Fruit fly (Drosophila melanogaster) Kc167 (cell line): Measurements from ENCODE around the gene Mccc1.

Source experiments
- Myc ChIP-seq: fragments of >200 bp; optimal IDR thresholded peaks from 2 replicates; lab custom pipeline; 2017; ENCODE audit warnings: missing external identifiers
- Sin3A ChIP-seq: fragments of >200 bp; optimal IDR thresholded peaks from 2 replicates; lab custom pipeline; 2018; ENCODE audit warnings: missing external identifiers
- h ChIP-seq: fragments of >200 bp; optimal IDR thresholded peaks from 3 replicates; lab custom pipeline; 2018; ENCODE audit warnings: missing external identifiers
- insv ChIP-seq: fragments of >200 bp; optimal IDR thresholded peaks from 3 replicates; lab custom pipeline; 2018; ENCODE audit warnings: missing external identifiers
- psq ChIP-seq: fragments of >200 bp; optimal IDR thresholded peaks from 2 replicates; lab custom pipeline; 2017; ENCODE audit warnings: missing external identifiers
- ttk ChIP-seq: sonication (Bioruptor generic); optimal IDR thresholded peaks from 2 replicates; lab custom pipeline; 2017; ENCODE audit warnings: missing external identifiers

Gene Mccc1

DNA sequence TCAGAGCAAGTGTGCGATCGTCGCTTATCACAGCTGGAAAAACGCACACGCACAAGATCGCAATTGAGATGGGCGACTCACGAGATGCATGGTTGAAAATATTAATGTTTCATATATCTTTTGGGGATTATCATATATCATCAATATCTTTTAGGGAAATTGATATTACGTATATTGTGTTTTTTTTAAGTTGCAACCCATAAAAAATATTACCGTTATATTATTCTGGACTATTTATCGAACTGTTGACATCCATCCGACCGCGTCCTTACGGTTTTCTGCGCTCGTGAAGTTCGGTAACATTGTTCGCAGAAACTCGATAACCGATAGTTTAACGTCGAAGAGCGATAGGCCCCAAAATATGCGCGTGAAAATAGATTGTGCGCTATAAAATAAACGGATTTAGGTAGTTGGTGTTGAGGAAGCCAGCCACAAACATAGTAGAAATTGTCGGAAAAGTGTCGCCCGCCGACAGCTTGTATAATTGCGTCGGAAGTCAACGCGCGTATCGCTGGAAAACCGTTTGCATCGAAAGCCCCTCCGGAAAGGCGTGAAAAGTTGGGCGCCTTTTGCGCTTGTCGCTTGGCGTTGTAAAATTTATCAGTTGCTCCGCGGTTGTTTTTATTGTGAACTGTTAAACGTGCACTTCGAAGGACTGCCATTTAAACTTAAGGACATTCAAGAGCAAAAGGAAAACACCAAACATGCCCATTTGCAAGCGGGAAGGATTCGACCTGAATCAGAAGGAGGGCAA lies at the start of gene Mccc1, which contains the start of gene Acf:
Mccc1 (minus strand) TSS at position 244 of the 754 bp plus-strand sequence.
Acf (plus strand) TSS at position 318 of the 754 bp plus-strand sequence.
- no peak for TF ChIP-seq Sin3A (lab: Kevin White, UChicago)
- no peak for TF ChIP-seq psq (lab: Kevin White, UChicago)
- TF ChIP-seq h (lab: Kevin White, UChicago), result no peak
- no peak for TF ChIP-seq Myc (lab: Kevin White, UChicago)
- no peak for TF ChIP-seq insv
- TF ChIP-seq ttk (lab: Kevin White, UChicago), result no peak

DNA sequence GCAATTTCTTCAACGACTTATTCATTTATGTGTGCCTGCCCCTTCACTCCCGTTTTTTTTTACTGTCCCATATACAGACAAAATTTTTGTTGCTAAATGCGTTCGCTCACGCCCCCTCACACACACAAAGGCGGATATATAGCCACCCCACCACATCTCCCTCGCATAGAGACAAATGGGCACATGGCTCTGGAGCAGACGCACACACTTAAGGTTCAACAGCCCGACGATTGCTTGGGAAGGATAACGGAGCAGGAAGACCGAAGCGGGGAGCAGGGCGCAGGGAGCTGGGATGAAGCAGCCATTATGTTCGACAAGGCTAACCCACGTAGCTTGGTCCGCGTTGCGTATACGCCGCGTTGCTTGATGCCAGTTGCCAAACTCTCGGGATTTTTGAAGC lies 32.7 kb upstream of the Mccc1 start:
- no peak for TF ChIP-seq insv
- TF ChIP-seq Myc (lab: Kevin White, UChicago), result no peak
- no peak for TF ChIP-seq psq (lab: Kevin White, UChicago)
- no peak for TF ChIP-seq h (lab: Kevin White, UChicago)
- TF ChIP-seq Sin3A (lab: Kevin White, UChicago), result no peak
- TF ChIP-seq ttk (lab: Kevin White, UChicago), result no peak

DNA sequence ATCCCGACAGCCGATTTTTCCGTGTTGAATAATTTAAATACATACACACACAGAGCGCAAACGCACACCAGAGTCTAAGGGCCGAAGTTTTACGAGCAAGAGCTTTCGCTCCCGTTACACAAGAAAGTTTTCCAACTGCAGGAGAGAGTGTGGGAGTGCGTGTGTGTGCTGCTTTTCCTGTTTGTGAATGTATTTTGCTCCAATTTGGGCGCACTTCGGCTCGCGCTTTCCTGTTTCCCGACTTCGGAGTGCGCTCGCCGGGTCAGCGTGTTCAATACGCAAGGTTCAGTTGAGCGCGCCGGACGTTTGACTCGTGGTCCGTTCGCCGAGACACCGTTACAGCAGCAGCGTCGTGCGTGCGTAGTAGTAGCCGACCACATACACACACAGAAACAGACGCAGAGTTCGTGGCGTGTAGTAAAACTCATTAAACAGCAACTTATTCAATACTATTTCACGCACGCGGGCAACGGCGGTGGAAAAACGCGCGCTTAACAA lies 31.9 kb upstream of the Mccc1 start:
- TF ChIP-seq h (lab: Kevin White, UChicago) (no peak), Myc (lab: Kevin White, UChicago) (no peak), Sin3A (lab: Kevin White, UChicago) (no peak), psq (lab: Kevin White, UChicago) (no peak)

DNA sequence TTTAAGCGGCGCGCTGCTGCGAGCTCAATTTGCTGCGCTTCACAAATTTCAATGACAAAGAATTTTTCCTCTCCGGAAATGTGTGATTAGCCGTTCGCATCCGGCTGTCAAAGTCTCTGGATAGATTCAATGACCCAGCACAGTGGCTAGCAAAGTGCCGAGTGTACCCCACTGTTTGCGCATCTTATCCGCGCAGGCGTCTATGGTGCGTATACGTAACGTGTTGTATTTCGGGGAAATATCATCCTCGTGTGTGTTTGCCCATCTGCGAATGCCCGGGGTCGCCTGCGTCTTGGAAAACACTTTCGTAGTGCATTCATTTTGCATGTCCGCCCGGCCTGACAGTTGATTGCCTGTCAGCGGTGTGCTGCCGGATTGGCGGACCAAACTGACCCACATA lies 30.5 kb upstream of the Mccc1 start:
- no peak for TF ChIP-seq Sin3A (lab: Kevin White, UChicago)
- no peak for TF ChIP-seq insv
- no peak for TF ChIP-seq Myc (lab: Kevin White, UChicago)
- TF ChIP-seq h (lab: Kevin White, UChicago), result no peak
- TF ChIP-seq psq (lab: Kevin White, UChicago), result no peak
- TF ChIP-seq ttk (lab: Kevin White, UChicago), result no peak

DNA sequence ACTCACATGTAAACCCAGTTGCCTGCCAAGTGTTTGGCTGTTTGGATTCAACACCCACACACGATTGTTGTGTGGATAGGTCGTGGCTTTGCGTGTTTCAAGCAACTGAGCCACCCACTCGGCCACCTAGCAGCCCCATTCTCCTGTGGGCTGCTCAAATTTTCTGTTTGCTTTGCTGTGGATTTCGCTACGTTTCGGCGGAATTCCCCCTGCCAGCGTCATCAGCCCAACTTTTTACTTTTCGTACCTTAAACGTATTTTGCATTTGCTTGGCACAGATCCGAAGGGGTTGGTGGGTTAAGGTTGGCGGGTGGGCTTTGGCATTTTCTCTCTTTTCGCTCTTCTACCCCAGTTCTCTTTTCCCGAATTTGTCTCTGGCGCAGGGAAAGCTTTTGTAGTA lies 28.8 kb upstream of the Mccc1 start:
- TF ChIP-seq h (lab: Kevin White, UChicago), result no peak
- no peak for TF ChIP-seq psq (lab: Kevin White, UChicago)
- TF ChIP-seq insv, result no peak
- TF ChIP-seq Myc (lab: Kevin White, UChicago), result no peak
- no peak for TF ChIP-seq Sin3A (lab: Kevin White, UChicago)
- TF ChIP-seq ttk (lab: Kevin White, UChicago), result no peak

DNA sequence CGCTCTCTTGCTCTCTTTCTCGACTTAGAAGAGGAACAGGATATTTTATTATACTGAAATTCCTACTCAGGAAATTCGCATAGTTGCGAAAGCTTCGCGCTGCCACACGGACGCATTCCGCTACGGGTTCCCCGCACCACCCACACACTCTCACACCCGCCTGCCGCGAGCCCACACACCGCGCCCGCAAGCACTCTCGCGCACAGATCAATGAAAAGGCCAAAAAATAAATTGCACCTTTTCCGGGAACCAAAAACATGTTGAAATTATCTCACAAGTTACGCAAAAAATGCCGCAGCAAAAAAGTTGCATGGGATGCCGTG lies 19.2 kb upstream of the Mccc1 start:
- no peak for TF ChIP-seq ttk (lab: Kevin White, UChicago)
- TF ChIP-seq Myc (lab: Kevin White, UChicago), result no peak

DNA sequence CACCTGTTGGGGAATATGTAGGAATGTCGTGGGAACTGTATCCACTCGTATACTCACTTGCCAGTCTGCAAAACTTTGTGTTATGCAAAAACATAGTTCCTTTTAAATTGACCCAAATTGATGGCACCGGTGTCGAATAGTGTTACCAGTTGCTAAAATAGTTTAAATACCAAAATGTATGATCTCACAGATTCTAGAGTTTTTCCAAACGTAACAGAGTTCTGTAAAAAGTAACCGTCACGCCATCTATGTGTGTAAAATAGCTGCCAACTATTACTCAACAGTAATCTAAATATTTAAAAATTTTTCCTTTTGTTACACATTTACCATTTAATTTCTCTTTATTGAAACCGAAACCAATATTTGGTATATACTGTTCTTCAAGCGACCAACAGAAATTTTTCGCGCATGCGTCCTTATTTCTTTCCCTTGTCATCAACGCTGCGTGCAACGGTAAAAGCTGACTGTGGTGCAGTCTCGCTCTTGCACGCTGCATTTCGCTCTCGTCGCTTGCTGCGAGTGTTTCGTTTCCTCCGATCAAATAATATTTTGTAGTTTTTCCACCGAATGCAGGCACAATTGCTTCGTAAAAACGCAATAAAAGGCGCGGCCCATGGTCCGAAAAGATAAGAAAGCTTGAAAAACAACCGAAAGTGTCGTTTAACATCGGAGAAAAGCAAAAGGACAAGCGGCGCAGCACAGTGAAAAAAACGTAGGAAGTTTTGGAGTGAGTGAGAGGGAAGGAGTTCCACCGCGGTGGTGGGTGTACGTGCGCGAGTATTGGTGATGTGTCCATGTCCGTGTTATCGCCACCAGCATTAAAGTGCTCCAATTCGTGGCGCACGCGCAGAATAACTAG lies 18.6 kb upstream of the Mccc1 start, which contains the start of the genes FeCH and RhoGAP100F:
FeCH (minus strand) TSS at position 180 of the 859 bp plus-strand sequence.
RhoGAP100F (plus strand) TSS at position 493 of the 859 bp plus-strand sequence.
- no peak for TF ChIP-seq psq (lab: Kevin White, UChicago)

DNA sequence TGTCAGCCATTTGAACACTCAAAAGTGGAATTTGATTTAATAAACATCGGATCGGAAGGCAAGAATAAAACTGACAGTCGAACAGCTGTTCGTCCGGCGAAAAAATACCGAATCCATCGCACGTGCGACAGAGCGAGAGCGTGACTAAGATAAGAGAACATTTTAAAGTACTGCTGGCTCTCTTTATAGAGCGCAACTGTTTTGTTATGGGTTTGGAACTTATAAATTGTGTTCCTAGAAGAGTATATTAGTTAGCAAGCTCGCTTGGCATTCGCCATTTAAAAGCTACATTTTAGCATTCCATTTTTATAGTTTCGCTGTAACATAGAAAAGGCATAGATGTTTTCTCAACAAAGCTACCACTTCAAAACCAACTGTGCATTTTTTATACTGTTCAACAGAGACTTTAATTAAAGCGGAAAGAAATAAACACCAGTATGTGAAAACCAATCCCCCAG lies 16.4 kb upstream of the Mccc1 start, which contains the start of gene Rift:
Rift (minus strand) TSS at position 114 of the 458 bp plus-strand sequence.
- TF ChIP-seq psq (lab: Kevin White, UChicago) (no peak), Sin3A (lab: Kevin White, UChicago) (no peak), ttk (lab: Kevin White, UChicago) (no peak), h (lab: Kevin White, UChicago) (no peak), insv (no peak), Myc (lab: Kevin White, UChicago) (no peak)

DNA sequence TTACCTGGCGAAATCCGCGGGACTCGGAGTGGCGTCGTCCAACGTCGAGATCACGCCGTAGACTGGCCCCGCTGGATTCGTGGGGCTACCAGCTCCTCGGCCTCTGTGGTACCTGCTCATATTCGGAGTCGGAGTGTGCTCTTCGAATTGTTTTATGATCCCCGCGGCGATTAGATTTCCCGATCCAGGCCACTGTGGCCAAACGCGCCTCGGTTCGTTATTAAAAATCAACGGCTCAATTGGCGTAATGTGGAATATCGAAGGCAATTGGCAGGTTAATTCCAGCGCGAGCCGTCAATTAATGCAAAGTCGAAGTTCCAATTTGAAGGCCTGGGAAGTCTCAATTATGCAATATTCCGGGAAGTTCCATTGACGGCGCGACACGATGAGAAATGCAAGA lies 15.9 kb upstream of the Mccc1 start:
- TF ChIP-seq h (lab: Kevin White, UChicago), result no peak
- no peak for TF ChIP-seq insv
- no peak for TF ChIP-seq Sin3A (lab: Kevin White, UChicago)
- no peak for TF ChIP-seq Myc (lab: Kevin White, UChicago)
- TF ChIP-seq ttk (lab: Kevin White, UChicago), result no peak
- no peak for TF ChIP-seq psq (lab: Kevin White, UChicago)

DNA sequence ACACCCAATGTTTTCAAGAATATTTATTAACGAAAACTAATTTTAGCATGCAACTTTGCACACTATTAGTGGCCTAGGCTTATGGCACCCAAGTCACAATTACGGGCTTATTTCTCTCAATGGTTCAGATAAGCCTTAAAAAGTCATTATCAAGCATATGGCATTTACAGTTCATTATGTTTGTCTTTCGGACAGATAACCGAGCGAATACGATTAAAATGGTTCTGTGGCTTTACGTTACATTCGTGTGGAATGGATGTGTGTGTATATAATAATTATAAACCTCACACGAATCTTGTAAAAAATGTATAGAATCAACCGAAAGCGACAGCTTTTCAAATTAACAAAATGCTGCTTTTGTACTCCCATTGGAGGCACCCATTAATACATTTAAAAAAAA lies 14.9 kb upstream of the Mccc1 start:
- TF ChIP-seq Myc (lab: Kevin White, UChicago) (no peak), h (lab: Kevin White, UChicago) (no peak), insv (no peak), Sin3A (lab: Kevin White, UChicago) (no peak), psq (lab: Kevin White, UChicago) (no peak), ttk (lab: Kevin White, UChicago) (no peak)

DNA sequence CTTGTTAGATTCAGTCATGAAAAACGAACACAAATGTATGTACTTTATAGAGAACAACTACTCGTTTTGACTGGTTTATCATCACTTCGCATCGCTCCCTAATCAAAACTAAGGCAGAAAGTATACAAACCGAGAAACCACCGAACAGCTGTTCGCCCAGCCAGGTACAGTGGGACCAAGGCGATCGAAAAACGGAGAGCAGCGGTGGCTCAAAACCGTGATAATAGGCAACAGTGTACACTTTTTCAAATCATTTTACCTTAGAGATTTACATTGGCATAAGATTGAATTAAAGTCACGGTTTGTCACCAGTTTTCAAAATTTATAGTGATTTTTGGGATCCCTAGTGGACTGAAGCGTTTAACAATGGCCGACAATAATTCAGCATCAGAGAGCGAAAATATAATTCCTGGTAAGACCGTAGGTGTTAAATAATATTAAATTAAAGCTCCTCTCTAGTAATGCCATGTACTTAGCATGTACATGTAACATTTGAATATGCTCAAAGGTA lies 11.6 kb upstream of the Mccc1 start, which contains the start of the genes CG42233 and CG1971:
CG42233 (minus strand) TSS at position 51 of the 511 bp plus-strand sequence.
CG1971 (plus strand) TSS at position 241 of the 511 bp plus-strand sequence.
- no peak for TF ChIP-seq Sin3A (lab: Kevin White, UChicago)
- TF ChIP-seq psq (lab: Kevin White, UChicago), result no peak
- TF ChIP-seq h (lab: Kevin White, UChicago), result no peak
- TF ChIP-seq ttk (lab: Kevin White, UChicago), result no peak
- TF ChIP-seq insv, result no peak
- TF ChIP-seq Myc (lab: Kevin White, UChicago), result no peak
